Worm (Caenorhabditis elegans) whole organism, young adult: ENCODE measurements around the gene srh-229.

ENCODE experiments used
- F22D6.2 ChIP-seq: sonication (generic microtip); optimal IDR thresholded peaks from 2 replicates; lab custom pipeline; 2016; ENCODE audit warnings: mild to moderate bottlenecking, missing genetic modification characterization, missing compliant biosample characterization
- F37B4.10 ChIP-seq: fragments of 200-800 bp; sonication (Bioruptor generic); IDR thresholded peaks from 2 replicates; pipeline ENCODE4 v1.3.6; 2022; ENCODE audit warnings: missing genetic modification characterization, missing compliant biosample characterization
- F39B2.1 ChIP-seq: fragments of 200-800 bp; sonication (Bioruptor generic); IDR thresholded peaks from 2 replicates; pipeline ENCODE4 v1.3.6; 2022; ENCODE audit warnings: missing genetic modification reagents, missing genetic modification characterization, missing compliant biosample characterization
- T07F8.4 ChIP-seq: sonication (generic microtip); optimal IDR thresholded peaks from 2 replicates; lab custom pipeline; 2016; ENCODE audit warnings: mild to moderate bottlenecking, missing genetic modification characterization, moderate library complexity, missing compliant biosample characterization
- Y53G8AR.9 ChIP-seq: fragments of 200-800 bp; sonication (Bioruptor generic); conservative IDR thresholded peaks from 2 replicates; pipeline ENCODE4 v1.3.6; 2022; ENCODE audit warnings: missing genetic modification reagents, missing genetic modification characterization, missing compliant biosample characterization
- Y56A3A.18 ChIP-seq: fragments of 200-800 bp; sonication (Bioruptor generic); IDR thresholded peaks from 2 replicates; pipeline ENCODE4 v1.3.6; 2022; ENCODE audit warnings: missing genetic modification reagents, missing genetic modification characterization, missing compliant biosample characterization
- Y67H2A.10 ChIP-seq: fragments of 200-800 bp; sonication (Bioruptor generic); conservative IDR thresholded peaks from 2 replicates; pipeline ENCODE4 v1.3.6; 2022; ENCODE audit warnings: missing genetic modification reagents, missing genetic modification characterization, missing compliant biosample characterization
- Y79H2A.3 ChIP-seq: fragments of 200-800 bp; sonication (Bioruptor generic); conservative IDR thresholded peaks from 2 replicates; pipeline ENCODE4 v1.3.6; 2022; ENCODE audit warnings: missing genetic modification reagents, missing genetic modification characterization, missing compliant biosample characterization
- aptf-3 ChIP-seq: fragments of 200-800 bp; sonication (Bioruptor generic); IDR thresholded peaks from 2 replicates; pipeline ENCODE4 v1.3.6; 2022; ENCODE audit warnings: missing genetic modification characterization, missing compliant biosample characterization
- bed-1 ChIP-seq: fragments of 200-800 bp; sonication (Bioruptor generic); IDR thresholded peaks from 2 replicates; pipeline ENCODE4 v1.3.6; 2022; ENCODE audit warnings: missing genetic modification reagents, missing genetic modification characterization, missing compliant biosample characterization
- ccch-3 ChIP-seq: fragments of 200-800 bp; sonication (Bioruptor generic); optimal IDR thresholded peaks from 2 replicates; lab custom pipeline; 2018; ENCODE audit warnings: mild to moderate bottlenecking, missing genetic modification characterization, missing compliant biosample characterization
- cebp-1 ChIP-seq, 2 experiments: fragments of 200-800 bp in 1 of 2; sonication (Bioruptor generic) in 1 of 2; sonication (generic microtip) in 1 of 2; IDR thresholded peaks in 1 of 2; optimal IDR thresholded peaks in 1 of 2; 2 replicates each; pipeline versions ENCODE4 v1.3.6 to Lab custom; 2017 to 2022; ENCODE audit warnings: missing compliant biosample characterization in 2 of 2, missing genetic modification characterization in 2 of 2, mild to moderate bottlenecking in 1 of 2, missing genetic modification reagents in 1 of 2, moderate library complexity in 1 of 2
- ceh-100 ChIP-seq: fragments of 200-800 bp; sonication (Bioruptor generic); IDR thresholded peaks from 2 replicates; pipeline ENCODE4 v1.3.6; 2022; ENCODE audit warnings: missing genetic modification reagents, missing genetic modification characterization, missing compliant biosample characterization
- ceh-40 ChIP-seq: fragments of 200-800 bp; sonication (Bioruptor generic); IDR thresholded peaks from 2 replicates; pipeline ENCODE4 v1.3.6; 2022; ENCODE audit warnings: missing genetic modification characterization, missing compliant biosample characterization
- chd-7 ChIP-seq: sonication (generic microtip); optimal IDR thresholded peaks from 2 replicates; lab custom pipeline; 2016; ENCODE audit warnings: mild to moderate bottlenecking, missing genetic modification characterization, moderate library complexity, missing compliant biosample characterization
- dox-1 ChIP-seq: fragments of 200-800 bp; sonication (Bioruptor generic); IDR thresholded peaks from 2 replicates; pipeline ENCODE4 v1.3.6; 2022; ENCODE audit warnings: missing genetic modification reagents, missing genetic modification characterization, missing compliant biosample characterization
- egl-18 ChIP-seq: fragments of 200-800 bp; sonication (Bioruptor generic); IDR thresholded peaks from 2 replicates; pipeline ENCODE4 v1.3.6; 2022; ENCODE audit warnings: missing genetic modification reagents, missing genetic modification characterization, missing compliant biosample characterization
- ets-4 ChIP-seq: fragments of 200-800 bp; sonication (Bioruptor generic); optimal IDR thresholded peaks from 2 replicates; lab custom pipeline; 2018; ENCODE audit warnings: mild to moderate bottlenecking, missing genetic modification characterization, missing compliant biosample characterization
- fkh-3 ChIP-seq: sonication (generic microtip); optimal IDR thresholded peaks from 2 replicates; lab custom pipeline; 2016; ENCODE audit warnings: mild to moderate bottlenecking, missing genetic modification characterization, missing compliant biosample characterization
- gei-17 ChIP-seq: fragments of 200-800 bp; sonication (Bioruptor generic); optimal IDR thresholded peaks from 2 replicates; lab custom pipeline; 2018; ENCODE audit warnings: mild to moderate bottlenecking, missing genetic modification characterization, missing compliant biosample characterization
- hmg-1.2 ChIP-seq: fragments of 200-800 bp; sonication (Bioruptor generic); IDR thresholded peaks from 2 replicates; pipeline ENCODE4 v1.3.6; 2022; ENCODE audit warnings: missing genetic modification reagents, missing genetic modification characterization, missing compliant biosample characterization
- hmg-20 ChIP-seq: fragments of 200-800 bp; sonication (Bioruptor generic); IDR thresholded peaks from 2 replicates; pipeline ENCODE4 v1.3.6; 2022; ENCODE audit warnings: missing genetic modification reagents, missing genetic modification characterization, missing compliant biosample characterization
- hrde-1 ChIP-seq: sonication (generic microtip); optimal IDR thresholded peaks from 2 replicates; lab custom pipeline; 2016; ENCODE audit warnings: missing genetic modification characterization, mild to moderate bottlenecking, missing compliant biosample characterization, moderate library complexity, missing genotype, missing genetic modification reagents, borderline replicate concordance
- hsf-1 ChIP-seq: fragments of 200-800 bp; sonication (Bioruptor generic); IDR thresholded peaks from 2 replicates; pipeline ENCODE4 v1.3.6; 2022; ENCODE audit warnings: missing genetic modification reagents, missing genetic modification characterization, missing compliant biosample characterization
- lin-26 ChIP-seq: fragments of 200-800 bp; sonication (Bioruptor generic); IDR thresholded peaks from 2 replicates; pipeline ENCODE4 v1.3.6; 2022; ENCODE audit warnings: missing genetic modification reagents, missing genetic modification characterization, missing compliant biosample characterization
- lin-54 ChIP-seq: fragments of 200-800 bp; sonication (Bioruptor generic); optimal IDR thresholded peaks from 2 replicates; lab custom pipeline; 2018; ENCODE audit warnings: mild to moderate bottlenecking, missing genetic modification characterization, missing compliant biosample characterization
- madf-10 ChIP-seq: sonication (generic microtip); optimal IDR thresholded peaks from 2 replicates; lab custom pipeline; 2016; ENCODE audit warnings: mild to moderate bottlenecking, missing genetic modification characterization, missing compliant biosample characterization
- madf-3 ChIP-seq: fragments of 200-800 bp; sonication (Bioruptor generic); IDR thresholded peaks from 2 replicates; pipeline ENCODE4 v1.3.6; 2022; ENCODE audit warnings: missing genetic modification reagents, missing genetic modification characterization, missing compliant biosample characterization
- mel-28 ChIP-seq: sonication (generic microtip); optimal IDR thresholded peaks from 2 replicates; lab custom pipeline; 2016; ENCODE audit warnings: borderline replicate concordance, mild to moderate bottlenecking, missing genetic modification characterization, missing compliant biosample characterization
- mes-4 ChIP-seq: sonication (generic microtip); optimal IDR thresholded peaks from 2 replicates; lab custom pipeline; 2016; ENCODE audit warnings: missing genotype, missing genetic modification characterization, missing compliant biosample characterization
- mxl-1 ChIP-seq: sonication (generic microtip); optimal IDR thresholded peaks from 2 replicates; lab custom pipeline; 2016; ENCODE audit warnings: missing genetic modification characterization, missing compliant biosample characterization
- nfya-2 ChIP-seq: fragments of 200-800 bp; sonication (Bioruptor generic); IDR thresholded peaks from 2 replicates; pipeline ENCODE4 v1.3.6; 2022; ENCODE audit warnings: missing genetic modification reagents, missing genetic modification characterization, missing compliant biosample characterization
- nfyb-1 ChIP-seq: fragments of 200-800 bp; sonication (Bioruptor generic); IDR thresholded peaks from 2 replicates; pipeline ENCODE4 v1.3.6; 2022; ENCODE audit warnings: missing genetic modification reagents, missing genetic modification characterization, missing compliant biosample characterization
- nhr-120 ChIP-seq: fragments of 200-800 bp; sonication (Bioruptor generic); IDR thresholded peaks from 2 replicates; pipeline ENCODE4 v1.3.6; 2022; ENCODE audit warnings: missing genetic modification characterization, missing compliant biosample characterization
- nhr-27 ChIP-seq: fragments of 200-800 bp; sonication (Bioruptor generic); optimal IDR thresholded peaks from 2 replicates; lab custom pipeline; 2018; ENCODE audit warnings: mild to moderate bottlenecking, missing genetic modification characterization, moderate library complexity, missing compliant biosample characterization
- rpc-1 ChIP-seq, 2 experiments: fragments of 150-350 bp in 1 of 2; sonication (generic microtip) in 1 of 2; optimal IDR thresholded peaks; 2 replicates each; lab custom pipeline; 2014 to 2018; ENCODE audit warnings: missing biosample characterization in 1 of 2, missing genetic modification characterization in 1 of 2, missing genetic modification reagents in 1 of 2, missing genotype in 1 of 2
- sdz-38 ChIP-seq: sonication (generic microtip); optimal IDR thresholded peaks from 2 replicates; lab custom pipeline; 2016; ENCODE audit warnings: missing genotype, missing genetic modification characterization, missing compliant biosample characterization
- sea-2 ChIP-seq: fragments of 200-800 bp; sonication (Bioruptor generic); IDR thresholded peaks from 2 replicates; pipeline ENCODE4 v1.3.6; 2022; ENCODE audit warnings: missing genetic modification characterization, missing compliant biosample characterization
- snpc-1.3 ChIP-seq: sonication (generic microtip); optimal IDR thresholded peaks from 2 replicates; lab custom pipeline; 2017; ENCODE audit warnings: missing genetic modification characterization, mild to moderate bottlenecking, missing compliant biosample characterization, antibody characterized with exemption, moderate library complexity, missing genotype, missing genetic modification reagents; ENCODE audit not compliant: insufficient read depth
- snpc-3.4 ChIP-seq: sonication (generic microtip); optimal IDR thresholded peaks from 2 replicates; lab custom pipeline; 2017; ENCODE audit warnings: missing genetic modification characterization, mild to moderate bottlenecking, missing compliant biosample characterization, antibody characterized with exemption, moderate library complexity, missing genotype, missing genetic modification reagents
- somi-1 ChIP-seq: fragments of 200-800 bp; sonication (Bioruptor generic); optimal IDR thresholded peaks from 2 replicates; lab custom pipeline; 2018; ENCODE audit warnings: mild to moderate bottlenecking, missing genetic modification characterization, missing compliant biosample characterization
- sptf-2 ChIP-seq: fragments of 200-800 bp; sonication (Bioruptor generic); optimal IDR thresholded peaks from 2 replicates; lab custom pipeline; 2018; ENCODE audit warnings: mild to moderate bottlenecking, missing genetic modification characterization, missing compliant biosample characterization
- tbp1 ChIP-seq: fragments of 200-800 bp; sonication (Bioruptor generic); optimal IDR thresholded peaks from 2 replicates; lab custom pipeline; 2018; ENCODE audit warnings: mild to moderate bottlenecking, missing genetic modification characterization, missing compliant biosample characterization
- unc-130 ChIP-seq: sonication (generic microtip); optimal IDR thresholded peaks from 2 replicates; lab custom pipeline; 2016; ENCODE audit warnings: missing genetic modification reagents, missing genetic modification characterization, missing compliant biosample characterization
- ztf-18 ChIP-seq: sonication (generic microtip); optimal IDR thresholded peaks from 2 replicates; lab custom pipeline; 2016; ENCODE audit warnings: missing genotype, mild to moderate bottlenecking, missing genetic modification characterization, missing compliant biosample characterization

Gene srh-229

ce11 chrV:7476766-7477165 is 27.4 kb downstream of the srh-229 start, which contains the start of gene srh-125 (continued):
- TF ChIP-seq F22D6.2 (tag; lab: Kevin White, UChicago) (no peak), ets-4 (GFP tag; lab: Kevin White, UChicago) (no peak), fkh-3 (no peak), ccch-3 (GFP tag; lab: Kevin White, UChicago) (no peak)
- TF ChIP-seq, all 124 proteins: peak for 0

ce11 chrV:7472815-7473214 is 31.4 kb downstream of the srh-229 start, which contains the start of gene str-28:
TSS of gene str-28 (minus strand) at chrV:7472915.
- TF ChIP-seq mel-28 (tag; lab: Kevin White, UChicago), result no peak
- no peak for TF ChIP-seq madf-3 (GFP tag; lab: Robert Waterston, UW)
- no peak for TF ChIP-seq mxl-1 (tag; lab: Kevin White, UChicago)
- no peak for TF ChIP-seq sea-2 (GFP tag; lab: Robert Waterston, UW)
- no peak for TF ChIP-seq T07F8.4

ce11 chrV:7465509-7465908 is 38.7 kb downstream of the srh-229 start, which contains the start of gene F25E5.1:
TSS of gene F25E5.1 (plus strand) at chrV:7465884.
- TF ChIP-seq unc-130 (GFP tag; lab: Kevin White, UChicago), result no peak
- no peak for TF ChIP-seq madf-10 (tag; lab: Kevin White, UChicago)
- TF ChIP-seq ztf-18 (tag; lab: Kevin White, UChicago), result peak; percentile 49
- no peak for TF ChIP-seq Y56A3A.18 (GFP tag; lab: Robert Waterston, UW)
- TF ChIP-seq cebp-1 (GFP tag; IDR thresholded peaks at IDR 0.05; lab: Robert Waterston, UW), result no peak
- TF ChIP-seq cebp-1 (tag; optimal IDR thresholded peaks at IDR 0.05; lab: Kevin White, UChicago), result no peak
- no peak for TF ChIP-seq Y53G8AR.9 (GFP tag; lab: Robert Waterston, UW)
- 0 out of 2 replicates have a peak, but pooled peaks have one; percentile 27 for TF ChIP-seq ceh-100 (GFP tag; lab: Robert Waterston, UW)
- no peak for TF ChIP-seq sdz-38 (tag; lab: Kevin White, UChicago)
- no peak for TF ChIP-seq fkh-3
- no peak for TF ChIP-seq nfyb-1 (GFP tag; lab: Robert Waterston, UW)
- TF ChIP-seq chd-7 (tag; lab: Kevin White, UChicago), result no peak
- no peak for TF ChIP-seq mes-4
- no peak for TF ChIP-seq somi-1
- no peak for TF ChIP-seq snpc-3.4 (tag; lab: Kevin White, UChicago)
- TF ChIP-seq hmg-20 (GFP tag; lab: Robert Waterston, UW), result 0 out of 2 replicates have a peak, but pooled peaks have one; percentile 24
- TF ChIP-seq Y79H2A.3, result no peak
- no peak for TF ChIP-seq ceh-40 (GFP tag; lab: Robert Waterston, UW)
- TF ChIP-seq hrde-1 (tag; lab: Kevin White, UChicago), result no peak
- no peak for TF ChIP-seq gei-17 (GFP tag; lab: Kevin White, UChicago)
- no peak for TF ChIP-seq snpc-1.3 (tag; lab: Kevin White, UChicago)
- TF ChIP-seq nfya-2, result no peak
- no peak for TF ChIP-seq nhr-27 (tag; lab: Kevin White, UChicago)
- TF ChIP-seq F37B4.10 (GFP tag; lab: Robert Waterston, UW), result no peak
- TF ChIP-seq egl-18, result no peak
- no peak for TF ChIP-seq bed-1 (GFP tag; lab: Robert Waterston, UW)
- no peak for TF ChIP-seq Y67H2A.10 (GFP tag; lab: Robert Waterston, UW)
- TF ChIP-seq hmg-1.2 (GFP tag; lab: Robert Waterston, UW), result peak; percentile 69
- TF ChIP-seq sea-2 (GFP tag; lab: Robert Waterston, UW), result no peak
- TF ChIP-seq rpc-1 (optimal IDR thresholded peaks at IDR 0.05; lab: Kevin White, UChicago), result no peak
- TF ChIP-seq rpc-1 (tag; optimal IDR thresholded peaks at IDR 0.05; lab: Kevin White, UChicago), result no peak
- TF ChIP-seq tbp1 (GFP tag; lab: Kevin White, UChicago), result no peak
- TF ChIP-seq hsf-1, result no peak
- no peak for TF ChIP-seq F39B2.1 (GFP tag; lab: Robert Waterston, UW)
- TF ChIP-seq dox-1 (GFP tag; lab: Robert Waterston, UW), result no peak; the same call in 1 of the 2 replicates
- no peak for TF ChIP-seq nhr-120 (GFP tag; lab: Robert Waterston, UW)
- TF ChIP-seq lin-54, result no peak
- no peak for TF ChIP-seq lin-26 (GFP tag; lab: Robert Waterston, UW)
- no peak for TF ChIP-seq aptf-3
- TF ChIP-seq sptf-2 (GFP tag; lab: Kevin White, UChicago), result no peak
